Worm (Caenorhabditis elegans): ENCODE results near the gene T25B9.6.

- TF ChIP-seq T22C8.4 (GFP tag; IDR thresholded peaks at IDR 0.05): no peak
- TF ChIP-seq tab-1 (GFP tag; IDR thresholded peaks at IDR 0.05): no peak
These were observed 24.1 kb downstream of the T25B9.6 start for ce11 chrIV:10782014-10782413.
